Worm (Caenorhabditis elegans) whole organism, early embryonic: Measurements from ENCODE around the gene F58A4.2.

Experiments
- B0310.2 ChIP-seq: sonication (generic microtip); optimal IDR thresholded peaks from 2 replicates; lab custom pipeline; 2016; ENCODE audit warnings: mild to moderate bottlenecking, missing genetic modification characterization, missing compliant biosample characterization
- F13C5.2 ChIP-seq: sonication (generic microtip); optimal IDR thresholded peaks from 2 replicates; lab custom pipeline; 2017; ENCODE audit warnings: mild to moderate bottlenecking, missing genetic modification characterization, inconsistent platforms, missing compliant biosample characterization
- aly-1 ChIP-seq: sonication (generic microtip); optimal IDR thresholded peaks from 2 replicates; lab custom pipeline; 2016; ENCODE audit warnings: missing genetic modification characterization, missing compliant biosample characterization
- ama-1 ChIP-seq: fragments of 150-350 bp; optimal IDR thresholded peaks from 2 replicates; lab custom pipeline; 2014
- ceh-13 ChIP-seq: fragments of 200-800 bp; sonication (Bioruptor generic); optimal IDR thresholded peaks from 2 replicates; lab custom pipeline; 2018; ENCODE audit warnings: mild to moderate bottlenecking, missing genetic modification characterization, missing compliant biosample characterization
- ets-7 ChIP-seq: sonication (generic microtip); optimal IDR thresholded peaks from 2 replicates; lab custom pipeline; 2016; ENCODE audit warnings: missing genotype, missing genetic modification characterization, missing compliant biosample characterization
- flt-1 ChIP-seq: fragments of 200-800 bp; sonication (Bioruptor generic); IDR thresholded peaks from 2 replicates; pipeline ENCODE4 v1.3.6; 2022; ENCODE audit warnings: missing genetic modification characterization, missing compliant biosample characterization
- hmbx-1 ChIP-seq: sonication (generic microtip); optimal IDR thresholded peaks from 2 replicates; lab custom pipeline; 2016; ENCODE audit warnings: mild to moderate bottlenecking, missing genetic modification characterization, missing compliant biosample characterization
- tbx-11 ChIP-seq: fragments of 200-800 bp; sonication (Bioruptor generic); IDR thresholded peaks from 2 replicates; pipeline ENCODE4 v1.3.6; 2022; ENCODE audit warnings: missing genetic modification characterization, missing compliant biosample characterization
- tra-4 ChIP-seq: sonication (generic microtip); optimal IDR thresholded peaks from 2 replicates; lab custom pipeline; 2017; ENCODE audit warnings: missing genetic modification characterization, missing compliant biosample characterization

DNA sequence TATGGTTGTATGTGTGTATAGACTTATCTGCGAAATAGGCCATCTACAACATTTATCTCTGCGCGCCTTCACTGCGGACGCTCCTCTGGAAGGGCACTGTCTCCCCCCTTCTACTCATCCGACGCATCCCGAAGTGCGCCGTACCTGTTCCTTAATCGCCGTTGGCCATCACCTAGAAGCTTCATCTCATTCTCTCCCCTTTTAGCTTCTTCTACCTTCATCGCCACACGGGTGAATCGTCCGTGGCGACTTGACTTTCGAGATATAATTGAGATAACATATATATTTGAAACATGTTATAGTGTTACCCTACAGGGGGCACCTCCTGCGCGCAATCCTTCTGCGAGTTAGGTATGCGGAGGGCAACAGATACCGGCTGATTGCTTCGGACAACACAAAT, 41.6 kb upstream of the F58A4.2 start:
- TF ChIP-seq ama-1 (lab: Kevin White, UChicago), result no peak
- no peak for TF ChIP-seq ets-7 (tag; lab: Kevin White, UChicago)
- TF ChIP-seq tbx-11 (GFP tag; lab: Robert Waterston, UW), result no peak
- TF ChIP-seq B0310.2 (tag; lab: Kevin White, UChicago), result no peak
- TF ChIP-seq F13C5.2 (tag; lab: Kevin White, UChicago), result no peak
- TF ChIP-seq flt-1 (GFP tag; lab: Robert Waterston, UW), result no peak
- TF ChIP-seq ceh-13 (GFP tag; lab: Kevin White, UChicago), result no peak
- no peak for TF ChIP-seq aly-1
- TF ChIP-seq hmbx-1 (tag; lab: Kevin White, UChicago), result no peak
- no peak for TF ChIP-seq tra-4
